Worm (Caenorhabditis elegans): Measurements from ENCODE around the gene clec-242.

ce11 chrV:17206469-17206868 lies 38.8 kb downstream of the clec-242 start:
- TF ChIP-seq ref-1 (GFP tag; conservative IDR thresholded peaks at IDR 0.05) (no peak), klf-2 (GFP tag; conservative IDR thresholded peaks at IDR 0.05) (no peak), T22C8.4 (GFP tag; IDR thresholded peaks at IDR 0.05) (no peak), flt-1 (GFP tag; IDR thresholded peaks at IDR 0.05) (no peak), med-1 (GFP tag; optimal IDR thresholded peaks at IDR 0.05; ENCODE audit: insufficient read depth) (no peak), cog-1 (tag; optimal IDR thresholded peaks at IDR 0.05) (no peak), ztf-29 (GFP tag; IDR thresholded peaks at IDR 0.05) (no peak), ztf-23 (GFP tag; IDR thresholded peaks at IDR 0.05) (no peak), tab-1 (GFP tag; IDR thresholded peaks at IDR 0.05) (no peak)
